Fruit fly (Drosophila melanogaster) whole organism, embryonic: Measurements from ENCODE around the gene Lrpprc2.

ENCODE experiments used
- Bdp1 ChIP-seq: fragments of 200-800 bp; sonication (Bioruptor generic); optimal IDR thresholded peaks from 3 replicates; lab custom pipeline; 2016; ENCODE audit warnings: missing biosample characterization, missing genetic modification characterization
- CG10565 ChIP-seq: fragments of 200-800 bp; sonication (Bioruptor generic); optimal IDR thresholded peaks from 3 replicates; lab custom pipeline; 2016; ENCODE audit warnings: missing biosample characterization, mild to moderate bottlenecking, missing genetic modification characterization
- CG11247 ChIP-seq: fragments of 200-800 bp; sonication (Bioruptor generic); IDR thresholded peaks from 2 replicates; pipeline ENCODE4 v1.3.6; 2022; ENCODE audit warnings: missing biosample characterization, missing genetic modification characterization
- CG12769 ChIP-seq: fragments of 200-800 bp; sonication (Bioruptor generic); optimal IDR thresholded peaks from 2 replicates; lab custom pipeline; 2019; ENCODE audit warnings: missing biosample characterization, mild to moderate bottlenecking, missing genetic modification characterization, moderate library complexity
- CG13123 ChIP-seq: fragments of 200-800 bp; sonication (Bioruptor generic); optimal IDR thresholded peaks from 2 replicates; lab custom pipeline; 2016; ENCODE audit warnings: missing biosample characterization, missing genetic modification characterization
- CG13894 ChIP-seq: fragments of 200-800 bp; sonication (Bioruptor generic); optimal IDR thresholded peaks from 3 replicates; lab custom pipeline; 2018; ENCODE audit warnings: missing biosample characterization, mild to moderate bottlenecking, missing genetic modification characterization, moderate library complexity
- CG14710 ChIP-seq: fragments of 200-800 bp; sonication (Bioruptor generic); optimal IDR thresholded peaks from 3 replicates; lab custom pipeline; 2019; ENCODE audit warnings: missing biosample characterization, mild to moderate bottlenecking, missing genetic modification characterization, moderate library complexity
- CG15073 ChIP-seq: fragments of 200-800 bp; sonication (Bioruptor generic); optimal IDR thresholded peaks from 2 replicates; lab custom pipeline; 2016; ENCODE audit warnings: missing biosample characterization, missing genetic modification characterization
- CG17328 ChIP-seq: fragments of 200-800 bp; sonication (Bioruptor generic); IDR thresholded peaks from 2 replicates; pipeline ENCODE4 v1.3.6; 2022; ENCODE audit warnings: missing biosample characterization, missing genetic modification characterization
- CG2116 ChIP-seq: fragments of 200-800 bp; sonication (Bioruptor generic); optimal IDR thresholded peaks from 3 replicates; lab custom pipeline; 2018; ENCODE audit warnings: missing biosample characterization, mild to moderate bottlenecking, missing genetic modification characterization
- CG2199 ChIP-seq: fragments of 200-800 bp; sonication (Bioruptor generic); IDR thresholded peaks from 3 replicates; pipeline ENCODE4 v1.3.6; 2022; ENCODE audit warnings: missing biosample characterization, missing genetic modification characterization
- CG2202 ChIP-seq: fragments of 200-800 bp; sonication (Bioruptor generic); optimal IDR thresholded peaks from 2 replicates; lab custom pipeline; 2018; ENCODE audit warnings: missing biosample characterization, mild to moderate bottlenecking, missing genetic modification characterization
- CG2678 ChIP-seq: fragments of 200-800 bp; sonication (Bioruptor generic); optimal IDR thresholded peaks from 3 replicates; lab custom pipeline; 2019; ENCODE audit warnings: missing biosample characterization, mild to moderate bottlenecking, missing genetic modification characterization, moderate library complexity
- CG30431 ChIP-seq: fragments of 200-800 bp; sonication (Bioruptor generic); optimal IDR thresholded peaks from 2 replicates; lab custom pipeline; 2017; ENCODE audit warnings: missing biosample characterization, missing genetic modification characterization
- CG31365 ChIP-seq: fragments of 200-800 bp; sonication (Bioruptor generic); optimal IDR thresholded peaks from 2 replicates; lab custom pipeline; 2018; ENCODE audit warnings: missing biosample characterization, mild to moderate bottlenecking, missing genetic modification characterization
- CG33557 ChIP-seq: fragments of 200-800 bp; sonication (Bioruptor generic); optimal IDR thresholded peaks from 2 replicates; lab custom pipeline; 2019; ENCODE audit warnings: missing biosample characterization, mild to moderate bottlenecking, missing genetic modification characterization, moderate library complexity
- CG4707 ChIP-seq: fragments of 200-800 bp; sonication (Bioruptor generic); optimal IDR thresholded peaks from 2 replicates; lab custom pipeline; 2018; ENCODE audit warnings: missing biosample characterization, mild to moderate bottlenecking, missing genetic modification characterization, moderate library complexity
- CG5180 ChIP-seq: fragments of 200-800 bp; sonication (Bioruptor generic); optimal IDR thresholded peaks from 3 replicates; lab custom pipeline; 2017; ENCODE audit warnings: missing biosample characterization, missing genetic modification characterization, mild to moderate bottlenecking, moderate library complexity, missing genetic modification reagents
- CG6813 ChIP-seq: fragments of 200-800 bp; sonication (Bioruptor generic); optimal IDR thresholded peaks from 2 replicates; lab custom pipeline; 2017; ENCODE audit warnings: missing biosample characterization, missing genetic modification characterization, mild to moderate bottlenecking, moderate library complexity, missing genetic modification reagents
- CG8388 ChIP-seq: fragments of 200-800 bp; sonication (Bioruptor generic); optimal IDR thresholded peaks from 2 replicates; lab custom pipeline; 2019; ENCODE audit warnings: missing biosample characterization, mild to moderate bottlenecking, missing genetic modification characterization, moderate library complexity
- E2f2 ChIP-seq: fragments of 200-800 bp; sonication (Bioruptor generic); IDR thresholded peaks from 2 replicates; pipeline ENCODE4 v1.3.6; 2022; ENCODE audit warnings: missing biosample characterization, missing genetic modification characterization
- ERR ChIP-seq: fragments of 200-800 bp; sonication (Bioruptor generic); optimal IDR thresholded peaks from 2 replicates; lab custom pipeline; 2016; ENCODE audit warnings: missing biosample characterization, missing genetic modification characterization
- Lhr ChIP-seq: fragments of 200-800 bp; sonication (Bioruptor generic); optimal IDR thresholded peaks from 3 replicates; lab custom pipeline; 2017; ENCODE audit warnings: mild to moderate bottlenecking, missing biosample characterization, missing genetic modification reagents, missing genetic modification characterization
- MESR4 ChIP-seq: fragments of 200-800 bp; sonication (Bioruptor generic); optimal IDR thresholded peaks from 2 replicates; lab custom pipeline; 2018; ENCODE audit warnings: missing biosample characterization, mild to moderate bottlenecking, missing genetic modification characterization, moderate library complexity
- Mad ChIP-seq: fragments of 200-800 bp; sonication (Bioruptor generic); optimal IDR thresholded peaks from 2 replicates; lab custom pipeline; 2016; ENCODE audit warnings: missing biosample characterization, missing genetic modification characterization
- Med ChIP-seq: fragments of 200-800 bp; sonication (Bioruptor generic); peaks from one replicate; lab custom pipeline; 2016; ENCODE audit warnings: missing biosample characterization, missing genetic modification characterization, mild to moderate bottlenecking, inconsistent platforms, moderate library complexity
- Nf-YA ChIP-seq: fragments of 200-800 bp; sonication (Bioruptor generic); IDR thresholded peaks from 2 replicates; pipeline ENCODE4 v1.3.6; 2022; ENCODE audit warnings: missing biosample characterization, missing genetic modification characterization
- Nf-YB ChIP-seq: fragments of 200-800 bp; sonication (Bioruptor generic); optimal IDR thresholded peaks from 3 replicates; lab custom pipeline; 2019; ENCODE audit warnings: missing biosample characterization, mild to moderate bottlenecking, missing genetic modification characterization, moderate library complexity
- Optix ChIP-seq: fragments of 200-800 bp; sonication (Bioruptor generic); IDR thresholded peaks from 3 replicates; pipeline ENCODE4 v1.3.6; 2022; ENCODE audit warnings: missing biosample characterization, missing genetic modification characterization
- Side ChIP-seq: fragments of 200-800 bp; sonication (Bioruptor generic); optimal IDR thresholded peaks from 2 replicates; lab custom pipeline; 2016; ENCODE audit warnings: missing biosample characterization, missing genetic modification characterization
- Six4 ChIP-seq: fragments of 200-800 bp; sonication (Bioruptor generic); optimal IDR thresholded peaks from 2 replicates; lab custom pipeline; 2016; ENCODE audit warnings: missing biosample characterization, missing genetic modification characterization
- Vsx1 ChIP-seq: fragments of 200-800 bp; sonication (Bioruptor generic); optimal IDR thresholded peaks from 2 replicates; lab custom pipeline; 2017; ENCODE audit warnings: missing biosample characterization, mild to moderate bottlenecking, missing genetic modification characterization, missing genetic modification reagents
- Xrp1 ChIP-seq: fragments of 200-800 bp; sonication (Bioruptor generic); IDR thresholded peaks from 2 replicates; pipeline ENCODE4 v1.3.6; 2022; ENCODE audit warnings: missing biosample characterization, missing genetic modification characterization
- aop ChIP-seq: fragments of 200-800 bp; sonication (Bioruptor generic); IDR thresholded peaks from 2 replicates; pipeline ENCODE4 v1.3.6; 2022; ENCODE audit warnings: missing biosample characterization, missing genetic modification characterization
- bsh ChIP-seq, 2 experiments: fragments of 200-800 bp; sonication (Bioruptor generic); optimal IDR thresholded peaks; 2 replicates each; lab custom pipeline; 2017 to 2018; ENCODE audit warnings: mild to moderate bottlenecking in 2 of 2, missing biosample characterization in 2 of 2, missing genetic modification characterization in 2 of 2, moderate library complexity in 1 of 2
- chinmo ChIP-seq: fragments of 200-800 bp; sonication (Bioruptor generic); IDR thresholded peaks from 4 replicates; pipeline ENCODE4 v1.3.6; 2022; ENCODE audit warnings: missing biosample characterization, missing genetic modification characterization; ENCODE audit not compliant: partially characterized antibody
- fd102C ChIP-seq: fragments of 200-800 bp; sonication (Bioruptor generic); optimal IDR thresholded peaks from 2 replicates; lab custom pipeline; 2018; ENCODE audit warnings: missing biosample characterization, mild to moderate bottlenecking, missing genetic modification characterization, moderate library complexity
- gsb ChIP-seq: fragments of 200-800 bp; sonication (Bioruptor generic); IDR thresholded peaks from 2 replicates; pipeline ENCODE4 v1.3.6; 2022; ENCODE audit warnings: missing biosample characterization, missing genetic modification characterization
- peb ChIP-seq: fragments of 200-800 bp; sonication (Bioruptor generic); IDR thresholded peaks from 2 replicates; pipeline ENCODE4 v1.3.6; 2022; ENCODE audit warnings: missing biosample characterization, missing genetic modification characterization
- salm ChIP-seq: fragments of 200-800 bp; sonication (Bioruptor generic); optimal IDR thresholded peaks from 2 replicates; lab custom pipeline; 2018; ENCODE audit warnings: missing biosample characterization, mild to moderate bottlenecking, missing genetic modification characterization
- sisA ChIP-seq: fragments of 200-800 bp; sonication (Bioruptor generic); IDR thresholded peaks from 2 replicates; pipeline ENCODE4 v1.3.6; 2022; ENCODE audit warnings: missing biosample characterization, missing genetic modification characterization
- slp2 ChIP-seq: fragments of 200-800 bp; sonication (Bioruptor generic); optimal IDR thresholded peaks from 2 replicates; lab custom pipeline; 2016; ENCODE audit warnings: missing biosample characterization, missing genetic modification characterization
- tin ChIP-seq: fragments of 200-800 bp; sonication (Bioruptor generic); optimal IDR thresholded peaks from 3 replicates; lab custom pipeline; 2016; ENCODE audit warnings: missing biosample characterization, missing genetic modification characterization
- tio ChIP-seq: fragments of 200-800 bp; sonication (Bioruptor generic); optimal IDR thresholded peaks from 2 replicates; lab custom pipeline; 2017; ENCODE audit warnings: missing biosample characterization, missing genetic modification characterization, inconsistent platforms
- toy ChIP-seq: fragments of 200-800 bp; sonication (Bioruptor generic); IDR thresholded peaks from 2 replicates; pipeline ENCODE4 v1.3.6; 2022; ENCODE audit warnings: missing biosample characterization, missing genetic modification characterization
- tx ChIP-seq: fragments of 200-800 bp; sonication (Bioruptor generic); optimal IDR thresholded peaks from 2 replicates; lab custom pipeline; 2016; ENCODE audit warnings: missing biosample characterization, missing genetic modification characterization
- unpg ChIP-seq: fragments of 200-800 bp; sonication (Bioruptor generic); optimal IDR thresholded peaks from 3 replicates; lab custom pipeline; 2018; ENCODE audit warnings: missing biosample characterization, mild to moderate bottlenecking, missing genetic modification characterization, moderate library complexity
- wdn ChIP-seq: fragments of 200-800 bp; sonication (Bioruptor generic); IDR thresholded peaks from 2 replicates; pipeline ENCODE4 v1.3.6; 2022; ENCODE audit warnings: missing biosample characterization, missing genetic modification characterization
- wor ChIP-seq: fragments of 200-800 bp; sonication (Bioruptor generic); IDR thresholded peaks from 2 replicates; pipeline ENCODE4 v1.3.6; 2022; ENCODE audit warnings: missing biosample characterization, missing genetic modification characterization

The Lrpprc2 gene

dm6 chrX:1482840-1483518, 22.6 kb upstream of the Lrpprc2 start, which contains the start of the genes sta and inc (continued):
- no peak for TF ChIP-seq CG12769 (tag; lab: Kevin White, UChicago)
- TF ChIP-seq Vsx1 (GFP tag; lab: Kevin White, UChicago): peak; percentile 67
- TF ChIP-seq ERR (GFP tag; lab: Kevin White, UChicago): no peak
- TF ChIP-seq Med (GFP tag; lab: Kevin White, UChicago): peak; percentile 97
- peak; percentile 26 for TF ChIP-seq CG30431 (GFP tag; lab: Kevin White, UChicago)
- TF ChIP-seq Mad (GFP tag; lab: Kevin White, UChicago): peak; percentile 57
- peak; percentile 81 for TF ChIP-seq CG2116 (GFP tag; lab: Kevin White, UChicago)
- TF ChIP-seq Optix (GFP tag; lab: Robert Waterston, UW): 0 out of 3 replicates have a peak, but pooled peaks have one; percentile 41
- TF ChIP-seq wdn: peak; percentile 33; the same call in 1 of the 2 replicates
- no peak for TF ChIP-seq toy (GFP tag; lab: Robert Waterston, UW)
- peak; percentile 49 for TF ChIP-seq CG33557 (GFP tag; lab: Kevin White, UChicago)
- no peak for TF ChIP-seq peb (GFP tag; lab: Robert Waterston, UW)
- peak; percentile 16 for TF ChIP-seq slp2 (GFP tag; lab: Kevin White, UChicago)
- TF ChIP-seq CG13123 (GFP tag; lab: Kevin White, UChicago): no peak
- TF ChIP-seq CG8388: peak; percentile 55
- no peak for TF ChIP-seq CG10565 (GFP tag; lab: Kevin White, UChicago)
- TF ChIP-seq bsh (GFP tag; optimal IDR thresholded peaks at IDR 0.05; lab: Kevin White, UChicago): peak in 1 of 2 experiments; percentile 49
- TF ChIP-seq Bdp1 (GFP tag; lab: Kevin White, UChicago): peak; percentile 27
- peak; percentile 52 for TF ChIP-seq CG4707 (GFP tag; lab: Kevin White, UChicago)
- peak; percentile 43 for TF ChIP-seq CG11247
- no peak for TF ChIP-seq sisA (GFP tag; lab: Robert Waterston, UW)
- peak; percentile 67 for TF ChIP-seq unpg (GFP tag; lab: Kevin White, UChicago)
- peak; percentile 84 for TF ChIP-seq Side (GFP tag; lab: Kevin White, UChicago)
- TF ChIP-seq E2f2 (GFP tag; lab: Robert Waterston, UW): peak; percentile 92
- TF ChIP-seq CG13894: peak; percentile 72
- TF ChIP-seq tin (GFP tag; lab: Kevin White, UChicago): peak; percentile 31
- TF ChIP-seq Nf-YA (GFP tag; lab: Robert Waterston, UW): peak; percentile 50; the same call in 1 of the 2 replicates
- TF ChIP-seq Six4: peak; percentile 22
- no peak for TF ChIP-seq wor (GFP tag; lab: Robert Waterston, UW)
- TF ChIP-seq aop (GFP tag; lab: Robert Waterston, UW): no peak
- peak; percentile 75 for TF ChIP-seq CG14710 (tag; lab: Kevin White, UChicago)
- TF ChIP-seq CG2199 (GFP tag; lab: Robert Waterston, UW): 0 out of 3 replicates have a peak, but pooled peaks have one; percentile 16
- TF ChIP-seq MESR4 (GFP tag; lab: Kevin White, UChicago): peak; percentile 96
- peak; percentile 69; the same call in 2 of the 4 replicates for TF ChIP-seq chinmo
- peak; percentile 52 for TF ChIP-seq Nf-YB
- TF ChIP-seq salm (tag; lab: Kevin White, UChicago): peak; percentile 22
- TF ChIP-seq CG6813 (GFP tag; lab: Kevin White, UChicago): peak; percentile 86
- TF ChIP-seq gsb (GFP tag; lab: Robert Waterston, UW): no peak; the same call in 1 of the 2 replicates
- TF ChIP-seq tio: no peak
- peak; percentile 92 for TF ChIP-seq Lhr (GFP tag; lab: Kevin White, UChicago)
- peak; percentile 50 for TF ChIP-seq CG5180 (GFP tag; lab: Kevin White, UChicago)
- TF ChIP-seq tx (GFP tag; lab: Kevin White, UChicago): peak; percentile 26
- TF ChIP-seq Xrp1: no peak
- TF ChIP-seq CG2678: peak; percentile 65
- peak; percentile 51; the same call in 1 of the 2 replicates for TF ChIP-seq CG17328 (GFP tag; lab: Robert Waterston, UW)
- TF ChIP-seq CG2202 (tag; lab: Kevin White, UChicago): peak; percentile 66
- TF ChIP-seq CG15073 (GFP tag; lab: Kevin White, UChicago): no peak
- no peak for TF ChIP-seq fd102C (GFP tag; lab: Kevin White, UChicago)
- peak; percentile 73 for TF ChIP-seq CG31365
